Worm (Caenorhabditis elegans) whole organism, L2 larva: ENCODE measurements around the gene nac-2.

Experiments used
- fos-1 ChIP-seq: fragments of 150-350 bp; optimal IDR thresholded peaks from 2 replicates; lab custom pipeline; 2014; ENCODE audit warnings: missing biosample characterization, missing genetic modification characterization
- nhr-11 ChIP-seq: fragments of 150-350 bp; optimal IDR thresholded peaks from 2 replicates; lab custom pipeline; 2014; ENCODE audit warnings: missing biosample characterization, missing genetic modification characterization
- nhr-25 ChIP-seq: fragments of 150-350 bp; sonication (generic microtip); optimal IDR thresholded peaks from 3 replicates; lab custom pipeline; 2014; ENCODE audit warnings: missing biosample characterization, missing genetic modification characterization
- nhr-6 ChIP-seq: fragments of 150-350 bp; optimal IDR thresholded peaks from 2 replicates; lab custom pipeline; 2014; ENCODE audit warnings: missing biosample characterization, missing genetic modification characterization
- unc-55 ChIP-seq: fragments of 150-350 bp; sonication (generic microtip); optimal IDR thresholded peaks from 3 replicates; lab custom pipeline; 2014; ENCODE audit warnings: missing biosample characterization, missing genetic modification reagents, missing genetic modification characterization

DNA sequence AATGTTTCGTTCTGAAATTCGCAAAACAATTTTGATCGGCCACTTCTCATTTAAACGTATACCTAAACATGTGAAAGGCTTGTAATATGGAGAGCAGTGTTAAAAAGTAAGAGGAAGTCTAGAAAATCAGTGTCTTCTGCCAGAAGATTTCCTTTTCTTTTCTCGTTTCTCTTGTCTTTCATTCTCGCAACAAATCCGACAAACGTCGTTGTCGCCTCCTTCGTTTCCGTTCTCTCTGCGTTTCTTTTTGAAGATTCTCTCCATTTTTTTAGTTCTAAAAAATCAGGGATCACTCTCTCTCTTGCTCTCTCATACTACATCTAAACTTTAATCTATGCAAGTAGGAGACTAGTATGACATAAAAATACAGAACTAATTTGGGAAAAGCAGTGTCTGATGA, 4.2 kb upstream of the nac-2 start:
- TF ChIP-seq nhr-11 (tag; lab: Kevin White, UChicago): no peak
- TF ChIP-seq nhr-6 (tag; lab: Kevin White, UChicago): no peak
- TF ChIP-seq fos-1 (tag; lab: Kevin White, UChicago): no peak
- no peak for TF ChIP-seq unc-55
- TF ChIP-seq nhr-25 (tag; lab: Kevin White, UChicago): no peak
